Worm (Caenorhabditis elegans): Measurements from ENCODE around the gene C33D9.13.

DNA sequence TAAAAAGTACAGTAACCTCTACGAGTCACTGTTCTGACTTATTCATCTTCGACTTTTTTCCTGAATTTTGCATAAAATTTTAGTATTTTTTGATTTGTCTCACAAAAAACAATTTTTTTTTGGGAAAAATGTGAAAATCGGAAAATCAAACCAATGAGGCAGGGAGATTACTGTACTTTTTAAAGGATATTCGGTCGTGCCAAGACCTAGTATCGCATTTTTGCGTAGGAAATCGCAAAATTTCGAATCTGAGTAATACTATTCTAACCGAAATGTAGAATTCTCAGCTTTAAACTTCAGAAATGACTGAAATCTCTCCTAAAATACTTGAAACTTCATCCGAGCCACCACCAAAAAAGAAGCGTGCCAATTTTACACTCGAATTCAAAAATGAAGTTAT is 47.3 kb downstream of the C33D9.13 start, which contains the start of gene F21D5.4:
- TF ChIP-seq him-1 (tag; optimal IDR thresholded peaks at IDR 0.05) (no peak), dao-5 (tag; optimal IDR thresholded peaks at IDR 0.05) (no peak), W03F9.2 (tag; optimal IDR thresholded peaks at IDR 0.05) (no peak)
